Fruit fly (Drosophila melanogaster) whole organism, prepupa: ENCODE results near the gene Girdin.
A peak's percentile ranks its signal among the peaks of the same experiment; 100 is the strongest.

Experiments used
- Blimp-1 ChIP-seq: fragments of 200-800 bp; sonication (Bioruptor generic); optimal IDR thresholded peaks from 3 replicates; lab custom pipeline; 2017; ENCODE audit warnings: missing biosample characterization, missing genetic modification characterization, mild to moderate bottlenecking, moderate library complexity, missing genetic modification reagents
- CG10669 ChIP-seq: fragments of 200-800 bp; sonication (Bioruptor generic); optimal IDR thresholded peaks from 3 replicates; lab custom pipeline; 2018; ENCODE audit warnings: missing biosample characterization, mild to moderate bottlenecking, missing genetic modification characterization, moderate library complexity
- CG11294 ChIP-seq: fragments of 200-800 bp; sonication (Bioruptor generic); IDR thresholded peaks from 2 replicates; pipeline ENCODE4 v1.3.6; 2022; ENCODE audit warnings: missing biosample characterization, missing genetic modification characterization
- CG11762 ChIP-seq: fragments of 200-800 bp; sonication (Bioruptor generic); optimal IDR thresholded peaks from 3 replicates; lab custom pipeline; 2016; ENCODE audit warnings: missing biosample characterization, missing genetic modification characterization; ENCODE audit not compliant: insufficient read depth
- CG11902 ChIP-seq: fragments of 200-800 bp; sonication (Bioruptor generic); optimal IDR thresholded peaks from 3 replicates; lab custom pipeline; 2016; ENCODE audit warnings: missing biosample characterization, missing genetic modification characterization
- CG15336 ChIP-seq: fragments of 200-800 bp; sonication (Bioruptor generic); IDR thresholded peaks from 2 replicates; pipeline ENCODE4 v1.3.6; 2022; ENCODE audit warnings: missing biosample characterization, missing genetic modification characterization
- CG1621 ChIP-seq: fragments of 200-800 bp; sonication (Bioruptor generic); optimal IDR thresholded peaks from 3 replicates; lab custom pipeline; 2018; ENCODE audit warnings: missing biosample characterization, mild to moderate bottlenecking, missing genetic modification characterization
- CG16779 ChIP-seq: fragments of 200-800 bp; sonication (Bioruptor generic); optimal IDR thresholded peaks from 3 replicates; lab custom pipeline; 2017; ENCODE audit warnings: missing biosample characterization, mild to moderate bottlenecking, missing genetic modification characterization
- CG3032 ChIP-seq: fragments of 200-800 bp; optimal IDR thresholded peaks from 2 replicates; lab custom pipeline; 2019; ENCODE audit warnings: missing biosample characterization, mild to moderate bottlenecking, missing genetic modification characterization, moderate library complexity
- CG32006 ChIP-seq: fragments of 200-800 bp; sonication (Bioruptor generic); optimal IDR thresholded peaks from 3 replicates; lab custom pipeline; 2017; ENCODE audit warnings: missing biosample characterization, mild to moderate bottlenecking, missing genetic modification characterization
- CG34406 ChIP-seq: fragments of 200-800 bp; sonication (Bioruptor generic); optimal IDR thresholded peaks from 3 replicates; lab custom pipeline; 2016; ENCODE audit warnings: missing biosample characterization, missing genetic modification characterization
- CG4318 ChIP-seq: fragments of 200-800 bp; sonication (Bioruptor generic); optimal IDR thresholded peaks from 3 replicates; lab custom pipeline; 2017; ENCODE audit warnings: missing biosample characterization, mild to moderate bottlenecking, missing genetic modification characterization
- CG6163 ChIP-seq: fragments of 200-800 bp; sonication (Bioruptor generic); IDR thresholded peaks from 3 replicates; pipeline ENCODE4 v1.3.6; 2022; ENCODE audit warnings: missing biosample characterization, missing genetic modification characterization
- CG6276 ChIP-seq: fragments of 200-800 bp; sonication (Bioruptor generic); optimal IDR thresholded peaks from 2 replicates; lab custom pipeline; 2017; ENCODE audit warnings: missing biosample characterization, mild to moderate bottlenecking, missing genetic modification characterization
- CG6792 ChIP-seq: fragments of 200-800 bp; sonication (Bioruptor generic); optimal IDR thresholded peaks from 3 replicates; lab custom pipeline; 2016; ENCODE audit warnings: missing biosample characterization, missing genetic modification characterization
- CG6808 ChIP-seq: fragments of 200-800 bp; sonication (Bioruptor generic); optimal IDR thresholded peaks from 3 replicates; lab custom pipeline; 2017; ENCODE audit warnings: missing biosample characterization, missing genetic modification characterization, mild to moderate bottlenecking, moderate library complexity, missing genetic modification reagents
- CG6854 ChIP-seq: fragments of 200-800 bp; sonication (Bioruptor generic); optimal IDR thresholded peaks from 2 replicates; lab custom pipeline; 2017; ENCODE audit warnings: missing biosample characterization, mild to moderate bottlenecking, missing genetic modification characterization
- CG7368 ChIP-seq: fragments of 200-800 bp; sonication (Bioruptor generic); optimal IDR thresholded peaks from 3 replicates; lab custom pipeline; 2016; ENCODE audit warnings: missing biosample characterization, missing genetic modification characterization
- CG8119 ChIP-seq: fragments of 200-800 bp; sonication (Bioruptor generic); IDR thresholded peaks from 3 replicates; pipeline ENCODE4 v1.3.6; 2022; ENCODE audit warnings: missing biosample characterization, missing genetic modification characterization
- CG8319 ChIP-seq: fragments of 200-800 bp; sonication (Bioruptor generic); optimal IDR thresholded peaks from 3 replicates; lab custom pipeline; 2016; ENCODE audit warnings: missing biosample characterization, missing genetic modification characterization
- CG8632 ChIP-seq: fragments of 200-800 bp; sonication (Bioruptor generic); optimal IDR thresholded peaks from 3 replicates; lab custom pipeline; 2016; ENCODE audit warnings: missing biosample characterization, missing genetic modification characterization
- Eip78C ChIP-seq: fragments of 200-800 bp; sonication (Bioruptor generic); peaks from one replicate; lab custom pipeline; 2016; ENCODE audit warnings: missing biosample characterization, missing genetic modification characterization
- Eip93F ChIP-seq: fragments of 200-800 bp; sonication (Bioruptor generic); optimal IDR thresholded peaks from 2 replicates; lab custom pipeline; 2016; ENCODE audit warnings: missing biosample characterization, mild to moderate bottlenecking, missing genetic modification characterization
- Ets21C ChIP-seq: fragments of 200-800 bp; sonication (Bioruptor generic); optimal IDR thresholded peaks from 3 replicates; lab custom pipeline; 2016; ENCODE audit warnings: missing biosample characterization, missing genetic modification characterization
- Ets96B ChIP-seq: fragments of 200-800 bp; optimal IDR thresholded peaks from 2 replicates; lab custom pipeline; 2019; ENCODE audit warnings: missing biosample characterization, mild to moderate bottlenecking, missing genetic modification characterization, moderate library complexity
- Gug ChIP-seq: fragments of 200-800 bp; sonication (Bioruptor generic); IDR thresholded peaks from 2 replicates; pipeline ENCODE4 v1.3.6; 2022; ENCODE audit warnings: missing biosample characterization, missing genetic modification characterization
- Hr38 ChIP-seq: sonication (Bioruptor generic); optimal IDR thresholded peaks from 2 replicates; lab custom pipeline; 2016; ENCODE audit warnings: missing biosample characterization, missing genetic modification characterization
- Hr39 ChIP-seq: fragments of 200-800 bp; sonication (Bioruptor generic); optimal IDR thresholded peaks from 2 replicates; lab custom pipeline; 2016; ENCODE audit warnings: missing biosample characterization, missing genetic modification characterization
- Hr4 ChIP-seq: fragments of 200-800 bp; sonication (Bioruptor generic); optimal IDR thresholded peaks from 3 replicates; lab custom pipeline; 2016; ENCODE audit warnings: missing biosample characterization, missing genetic modification characterization
- Lpt ChIP-seq: fragments of 200-800 bp; sonication (Bioruptor generic); optimal IDR thresholded peaks from 3 replicates; lab custom pipeline; 2016; ENCODE audit warnings: missing biosample characterization, missing genetic modification characterization
- Met ChIP-seq: fragments of 200-800 bp; sonication (Bioruptor generic); optimal IDR thresholded peaks from 3 replicates; lab custom pipeline; 2016; ENCODE audit warnings: missing biosample characterization, missing genetic modification characterization
- OdsH ChIP-seq: fragments of 200-800 bp; sonication (Bioruptor generic); optimal IDR thresholded peaks from 3 replicates; lab custom pipeline; 2016; ENCODE audit warnings: missing biosample characterization, missing genetic modification characterization
- Smox ChIP-seq: fragments of 200-800 bp; sonication (Bioruptor generic); optimal IDR thresholded peaks from 3 replicates; lab custom pipeline; 2016; ENCODE audit warnings: missing biosample characterization, missing genetic modification characterization
- Sox102F ChIP-seq: fragments of 200-800 bp; sonication (Bioruptor generic); optimal IDR thresholded peaks from 2 replicates; lab custom pipeline; 2016; ENCODE audit warnings: missing biosample characterization, mild to moderate bottlenecking, missing genetic modification characterization
- Sox14 ChIP-seq: fragments of 200-800 bp; sonication (Bioruptor generic); optimal IDR thresholded peaks from 3 replicates; lab custom pipeline; 2016; ENCODE audit warnings: missing biosample characterization, missing genetic modification characterization
- Sox15 ChIP-seq: fragments of 200-800 bp; sonication (Bioruptor generic); optimal IDR thresholded peaks from 3 replicates; lab custom pipeline; 2016; ENCODE audit warnings: missing biosample characterization, missing genetic modification characterization
- acj6 ChIP-seq: fragments of 200-800 bp; sonication (Bioruptor generic); optimal IDR thresholded peaks from 3 replicates; lab custom pipeline; 2016; ENCODE audit warnings: missing biosample characterization, missing genetic modification characterization
- cyc ChIP-seq: fragments of 200-800 bp; sonication (Bioruptor generic); optimal IDR thresholded peaks from 3 replicates; lab custom pipeline; 2016; ENCODE audit warnings: missing biosample characterization, missing genetic modification characterization
- dsx ChIP-seq: fragments of 200-800 bp; optimal IDR thresholded peaks from 3 replicates; lab custom pipeline; 2019; ENCODE audit warnings: missing biosample characterization, mild to moderate bottlenecking, missing genetic modification characterization, moderate library complexity; ENCODE audit not compliant: poor library complexity, severe bottlenecking
- eg ChIP-seq: fragments of 200-800 bp; sonication (Bioruptor generic); IDR thresholded peaks from 3 replicates; pipeline ENCODE4 v1.3.6; 2022; ENCODE audit warnings: missing biosample characterization, missing genetic modification characterization
- esn ChIP-seq: fragments of 200-800 bp; sonication (Bioruptor generic); optimal IDR thresholded peaks from 2 replicates; lab custom pipeline; 2016; ENCODE audit warnings: missing biosample characterization, mild to moderate bottlenecking, missing genetic modification characterization, moderate library complexity
- fd59A ChIP-seq: fragments of 200-800 bp; sonication (Bioruptor generic); optimal IDR thresholded peaks from 2 replicates; lab custom pipeline; 2017; ENCODE audit warnings: missing biosample characterization, mild to moderate bottlenecking, missing genetic modification characterization, missing genetic modification reagents
- fd85E ChIP-seq: fragments of 200-800 bp; sonication (Bioruptor generic); optimal IDR thresholded peaks from 3 replicates; lab custom pipeline; 2016; ENCODE audit warnings: missing biosample characterization, missing genetic modification characterization
- lz ChIP-seq: fragments of 200-800 bp; sonication (Bioruptor generic); optimal IDR thresholded peaks from 3 replicates; lab custom pipeline; 2016; ENCODE audit warnings: missing biosample characterization, missing genetic modification characterization
- net ChIP-seq: fragments of 200-800 bp; sonication (Bioruptor generic); optimal IDR thresholded peaks from 3 replicates; lab custom pipeline; 2016; ENCODE audit warnings: missing biosample characterization, missing genetic modification characterization
- salr ChIP-seq, 2 experiments: fragments of 200-800 bp; sonication (Bioruptor generic); optimal IDR thresholded peaks; 3 replicates each; lab custom pipeline; 2016 to 2018; ENCODE audit warnings: missing biosample characterization in 2 of 2, missing genetic modification characterization in 2 of 2, mild to moderate bottlenecking in 1 of 2
- spab ChIP-seq: fragments of 200-800 bp; sonication (Bioruptor generic); optimal IDR thresholded peaks from 2 replicates; lab custom pipeline; 2017; ENCODE audit warnings: missing biosample characterization, mild to moderate bottlenecking, missing genetic modification characterization, missing genetic modification reagents
- svp ChIP-seq: fragments of 200-800 bp; sonication (Bioruptor generic); peaks from one replicate; lab custom pipeline; 2016; ENCODE audit warnings: missing biosample characterization, missing genetic modification characterization
- topi ChIP-seq: fragments of 200-800 bp; sonication (Bioruptor generic); optimal IDR thresholded peaks from 3 replicates; lab custom pipeline; 2016; ENCODE audit warnings: missing biosample characterization, missing genetic modification characterization
- vri ChIP-seq: fragments of 200-800 bp; sonication (Bioruptor generic); optimal IDR thresholded peaks from 3 replicates; lab custom pipeline; 2016; ENCODE audit warnings: missing biosample characterization, mild to moderate bottlenecking, missing genetic modification characterization

Gene Girdin

dm6 chr3L:3192912-3193311 lies 14.2 kb downstream of the Girdin start, which contains the start of gene Hsp83 (continued):
- TF ChIP-seq fd85E, result peak; percentile 94
- TF ChIP-seq CG34406 (GFP tag; lab: Kevin White, UChicago), result peak; percentile 93
- peak; percentile 75 for TF ChIP-seq Hr39 (GFP tag; lab: Kevin White, UChicago)
- peak; percentile 84 for TF ChIP-seq OdsH
- no peak for TF ChIP-seq Hr38 (GFP tag; lab: Kevin White, UChicago)
- TF ChIP-seq CG4318 (GFP tag; lab: Kevin White, UChicago), result peak; percentile 34
- TF ChIP-seq Met (GFP tag; lab: Kevin White, UChicago), result peak; percentile 94
- peak; percentile 82 for TF ChIP-seq CG8119

- peak; percentile 96 for TF ChIP-seq Hr4
- TF ChIP-seq CG11762, result peak; percentile 97
- peak; percentile 98 for TF ChIP-seq OdsH
- peak; percentile 93 for TF ChIP-seq Smox (GFP tag; lab: Kevin White, UChicago)
- TF ChIP-seq CG6854 (GFP tag; lab: Kevin White, UChicago), result peak; percentile 74
- peak; percentile 94 for TF ChIP-seq Sox14 (GFP tag; lab: Kevin White, UChicago)
- no peak for TF ChIP-seq Hr38 (GFP tag; lab: Kevin White, UChicago)
- peak; percentile 92 for TF ChIP-seq Hr39 (GFP tag; lab: Kevin White, UChicago)
- TF ChIP-seq CG1621 (tag; lab: Kevin White, UChicago), result peak; percentile 92
- peak; percentile 98 for TF ChIP-seq net
- peak; percentile 73 for TF ChIP-seq CG6808 (GFP tag; lab: Kevin White, UChicago)
- TF ChIP-seq CG6276 (GFP tag; lab: Kevin White, UChicago), result peak; percentile 98
- TF ChIP-seq CG10669, result peak; percentile 96
- peak; percentile 93 for TF ChIP-seq CG11902 (GFP tag; lab: Kevin White, UChicago)
- peak; percentile 80 for TF ChIP-seq fd59A
- TF ChIP-seq Ets96B (tag; lab: Kevin White, UChicago), result peak; percentile 95
- peak; percentile 97 for TF ChIP-seq svp (GFP tag; lab: Kevin White, UChicago)
- peak; percentile 99 for TF ChIP-seq CG15336 (GFP tag; lab: Robert Waterston, UW)
- TF ChIP-seq Eip93F (GFP tag; lab: Kevin White, UChicago), result peak; percentile 93
- peak; percentile 98 for TF ChIP-seq esn
- peak; percentile 94 for TF ChIP-seq CG8319
- TF ChIP-seq Ets21C (GFP tag; lab: Kevin White, UChicago), result peak; percentile 82
- TF ChIP-seq CG8632 (GFP tag; lab: Kevin White, UChicago), result peak; percentile 97
- peak; percentile 97 for TF ChIP-seq CG7368 (GFP tag; lab: Kevin White, UChicago)
- peak; percentile 95 for TF ChIP-seq CG6792 (GFP tag; lab: Kevin White, UChicago)
- peak; percentile 99 for TF ChIP-seq CG32006 (GFP tag; lab: Kevin White, UChicago)
- TF ChIP-seq fd85E, result peak; percentile 93
- TF ChIP-seq CG6163 (GFP tag; lab: Robert Waterston, UW), result peak; percentile 99
- peak; percentile 91 for TF ChIP-seq CG3032
- TF ChIP-seq Lpt (GFP tag; lab: Kevin White, UChicago), result peak; percentile 96
- TF ChIP-seq Gug (GFP tag; lab: Robert Waterston, UW), result peak; percentile 98
- peak; percentile 86 for TF ChIP-seq spab (GFP tag; lab: Kevin White, UChicago)
- peak; percentile 93 for TF ChIP-seq CG16779 (tag; lab: Kevin White, UChicago)
- TF ChIP-seq Sox102F (GFP tag; lab: Kevin White, UChicago), result peak; percentile 97
- TF ChIP-seq Sox15, result peak; percentile 88
- TF ChIP-seq dsx (GFP tag; lab: Kevin White, UChicago), result peak; percentile 93
- TF ChIP-seq salr (GFP tag; optimal IDR thresholded peaks at IDR 0.05; lab: Kevin White, UChicago), result peak; percentile 89 to 97
- peak; percentile 98 for TF ChIP-seq Eip78C (GFP tag; lab: Kevin White, UChicago)
- TF ChIP-seq CG34406 (GFP tag; lab: Kevin White, UChicago), result peak; percentile 98
- peak; percentile 92 for TF ChIP-seq lz (GFP tag; lab: Kevin White, UChicago)
- TF ChIP-seq eg, result peak; percentile 99
- TF ChIP-seq topi (GFP tag; lab: Kevin White, UChicago), result peak; percentile 96
- peak; percentile 94 for TF ChIP-seq vri (GFP tag; lab: Kevin White, UChicago)
- TF ChIP-seq CG11294, result peak; percentile 94
- peak; percentile 97 for TF ChIP-seq acj6 (GFP tag; lab: Kevin White, UChicago)
- TF ChIP-seq Blimp-1 (GFP tag; lab: Kevin White, UChicago), result peak; percentile 85
- peak; percentile 95 for TF ChIP-seq cyc (GFP tag; lab: Kevin White, UChicago)
Observed at dm6 chr3L:3194059-3194458, 15.3 kb downstream of the Girdin start.
